Fruit fly (Drosophila melanogaster) whole organism, wandering third instar larva: ENCODE data around the gene SdicA.

Experiments
- Abd-B ChIP-seq: fragments of >200 bp; optimal IDR thresholded peaks from 2 replicates; lab custom pipeline; 2017; ENCODE audit warnings: missing biosample characterization, missing genetic modification characterization
- CG32264 ChIP-seq: fragments of 200-800 bp; sonication (Bioruptor generic); optimal IDR thresholded peaks from 2 replicates; lab custom pipeline; 2016; ENCODE audit warnings: missing biosample characterization, missing genetic modification characterization
- CrebA ChIP-seq: fragments of 200-800 bp; sonication (Bioruptor generic); optimal IDR thresholded peaks from 2 replicates; lab custom pipeline; 2016; ENCODE audit warnings: missing biosample characterization, mild to moderate bottlenecking, missing genetic modification characterization, borderline replicate concordance
- Dfd ChIP-seq: fragments of >200 bp; optimal IDR thresholded peaks from 2 replicates; lab custom pipeline; 2017; ENCODE audit warnings: missing biosample characterization, missing genetic modification characterization
- Dif ChIP-seq: fragments of 200-275, 200-300 bp; sonication (Bioruptor generic); optimal IDR thresholded peaks from 2 replicates; lab custom pipeline; 2018; ENCODE audit warnings: missing biosample characterization, missing genetic modification characterization; ENCODE audit not compliant: partially characterized antibody
- GATAd ChIP-seq: sonication (Bioruptor generic); optimal IDR thresholded peaks from 2 replicates; lab custom pipeline; 2016; ENCODE audit warnings: missing biosample characterization, missing genetic modification characterization
- HLH106 ChIP-seq: fragments of 200-800 bp; optimal IDR thresholded peaks from 3 replicates; lab custom pipeline; 2019; ENCODE audit warnings: missing biosample characterization, mild to moderate bottlenecking, missing genetic modification characterization, moderate library complexity
- Hnf4 ChIP-seq: fragments of 200-800 bp; sonication (Bioruptor generic); optimal IDR thresholded peaks from 2 replicates; lab custom pipeline; 2016; ENCODE audit warnings: missing biosample characterization, mild to moderate bottlenecking, missing genetic modification characterization
- Hr78 ChIP-seq: fragments of >200 bp; optimal IDR thresholded peaks from 2 replicates; lab custom pipeline; 2017; ENCODE audit warnings: missing biosample characterization, missing genetic modification characterization
- Hr83 ChIP-seq: fragments of 200-300 bp; sonication (Bioruptor generic); optimal IDR thresholded peaks from 2 replicates; lab custom pipeline; 2016; ENCODE audit warnings: missing biosample characterization, mild to moderate bottlenecking, missing genetic modification characterization, moderate library complexity; ENCODE audit not compliant: poor library complexity, severe bottlenecking
- Jra ChIP-seq: sonication (Bioruptor generic); optimal IDR thresholded peaks from 2 replicates; lab custom pipeline; 2016; ENCODE audit warnings: missing biosample characterization, missing genetic modification characterization
- Mio ChIP-seq: sonication (Bioruptor generic); optimal IDR thresholded peaks from 2 replicates; lab custom pipeline; 2016; ENCODE audit warnings: missing biosample characterization, missing genetic modification characterization
- Myc ChIP-seq: fragments of >200 bp; optimal IDR thresholded peaks from 2 replicates; lab custom pipeline; 2017
- N ChIP-seq: fragments of >200 bp; optimal IDR thresholded peaks from 2 replicates; lab custom pipeline; 2018; ENCODE audit warnings: missing biosample characterization, missing external identifiers, missing genetic modification characterization
- OdsH ChIP-seq: fragments of 200-800 bp; sonication (Bioruptor generic); optimal IDR thresholded peaks from 2 replicates; lab custom pipeline; 2016; ENCODE audit warnings: missing biosample characterization, mild to moderate bottlenecking, missing genetic modification characterization
- Rel ChIP-seq, 2 experiments: fragments of 200-800 bp; sonication (Bioruptor generic) in 1 of 2; optimal IDR thresholded peaks; 2 replicates in 1 of 2; 3 replicates in 1 of 2; lab custom pipeline; 2016 to 2019; ENCODE audit warnings: mild to moderate bottlenecking in 2 of 2, missing biosample characterization in 2 of 2, missing genetic modification characterization in 2 of 2, moderate library complexity in 1 of 2
- Sp1 ChIP-seq: fragments of 200-800 bp; sonication (Bioruptor generic); optimal IDR thresholded peaks from 3 replicates; lab custom pipeline; 2019; ENCODE audit warnings: missing biosample characterization, mild to moderate bottlenecking, missing genetic modification characterization, moderate library complexity
- Vsx2 ChIP-seq: fragments of 200-300, 225-300 bp; sonication (Bioruptor generic); optimal IDR thresholded peaks from 2 replicates; lab custom pipeline; 2018; ENCODE audit warnings: missing biosample characterization, missing genetic modification characterization; ENCODE audit not compliant: partially characterized antibody
- brk ChIP-seq: fragments of 200-800 bp; sonication (Bioruptor generic); optimal IDR thresholded peaks from 2 replicates; lab custom pipeline; 2016; ENCODE audit warnings: missing biosample characterization, mild to moderate bottlenecking, missing genetic modification characterization
- dl ChIP-seq, 2 experiments: fragments of 175-275, 200-275 bp in 1 of 2; fragments of 200-275 bp in 1 of 2; sonication (Bioruptor generic); optimal IDR thresholded peaks; lab custom pipeline; 2018; ENCODE audit warnings: mild to moderate bottlenecking in 2 of 2, missing biosample characterization in 2 of 2, missing genetic modification characterization in 2 of 2, moderate library complexity in 2 of 2; ENCODE audit not compliant: partially characterized antibody in 2 of 2, insufficient read depth in 1 of 2
- dmrt93B ChIP-seq: fragments of 200-800 bp; sonication (Bioruptor generic); optimal IDR thresholded peaks from 2 replicates; lab custom pipeline; 2018; ENCODE audit warnings: missing biosample characterization, mild to moderate bottlenecking, missing genetic modification characterization
- foxo ChIP-seq, 2 experiments: fragments of 200-800 bp; sonication (Bioruptor generic); optimal IDR thresholded peaks; 2 replicates in 1 of 2; 3 replicates in 1 of 2; lab custom pipeline; 2016 to 2017; ENCODE audit warnings: missing biosample characterization in 2 of 2, missing genetic modification characterization in 2 of 2
- fru ChIP-seq: fragments of 200-800 bp; sonication (Bioruptor generic); optimal IDR thresholded peaks from 3 replicates; lab custom pipeline; 2016; ENCODE audit warnings: missing biosample characterization, mild to moderate bottlenecking, missing genetic modification characterization
- h ChIP-seq: fragments of 200-800 bp; sonication (Bioruptor generic); optimal IDR thresholded peaks from 3 replicates; lab custom pipeline; 2016; ENCODE audit warnings: missing biosample characterization, mild to moderate bottlenecking, missing genetic modification characterization
- jim ChIP-seq: fragments of 175-275, 200-325 bp; sonication (Bioruptor generic); optimal IDR thresholded peaks from 2 replicates; lab custom pipeline; 2016; ENCODE audit warnings: missing biosample characterization, mild to moderate bottlenecking, missing genetic modification characterization
- lola ChIP-seq: fragments of >200 bp; optimal IDR thresholded peaks from 2 replicates; lab custom pipeline; 2017; ENCODE audit warnings: missing biosample characterization, missing genetic modification characterization
- pan ChIP-seq: fragments of >200 bp; optimal IDR thresholded peaks from 2 replicates; lab custom pipeline; 2017
- psq ChIP-seq: fragments of 200-800 bp; sonication (Bioruptor generic); optimal IDR thresholded peaks from 3 replicates; lab custom pipeline; 2017; ENCODE audit warnings: missing biosample characterization, mild to moderate bottlenecking, missing genetic modification characterization, moderate library complexity
- tai ChIP-seq: sonication (Bioruptor generic); optimal IDR thresholded peaks from 2 replicates; lab custom pipeline; 2016; ENCODE audit warnings: missing biosample characterization, missing genetic modification characterization
- usp ChIP-seq: fragments of >200 bp; optimal IDR thresholded peaks from 2 replicates; lab custom pipeline; 2017; ENCODE audit warnings: missing biosample characterization, missing genetic modification characterization
- woc ChIP-seq: sonication (Bioruptor generic); optimal IDR thresholded peaks from 2 replicates; lab custom pipeline; 2016; ENCODE audit warnings: missing biosample characterization, mild to moderate bottlenecking, missing genetic modification characterization

SdicA gene

dm6 chrX:20159679-20160140 lies 42.0 kb downstream of the SdicA start, which contains the start of gene Rab35 (continued):
- TF ChIP-seq usp (GFP tag; lab: Kevin White, UChicago) (no peak), lola (GFP tag; lab: Kevin White, UChicago) (no peak), HLH106 (tag; lab: Kevin White, UChicago) (no peak), dmrt93B (GFP tag; lab: Kevin White, UChicago) (no peak), brk (GFP tag; lab: Kevin White, UChicago) (no peak), pan (lab: Kevin White, UChicago) (no peak), CrebA (GFP tag; lab: Kevin White, UChicago) (no peak), Jra (GFP tag; lab: Kevin White, UChicago) (peak; percentile 40)

dm6 chrX:20158943-20159385 lies 42.8 kb downstream of the SdicA start:
- TF ChIP-seq Vsx2 (GFP tag; lab: Kevin White, UChicago) (no peak), CG32264 (GFP tag; lab: Kevin White, UChicago) (no peak), fru (GFP tag; lab: Kevin White, UChicago) (no peak), Dif (GFP tag; lab: Kevin White, UChicago) (peak; percentile 77), Abd-B (GFP tag; lab: Kevin White, UChicago) (no peak), Hr83 (GFP tag; lab: Kevin White, UChicago) (peak; percentile 62), dl (GFP tag; optimal IDR thresholded peaks at IDR 0.05; lab: Kevin White, UChicago; ENCODE audit: insufficient read depth in 1 of 2, partially characterized antibody in 2 of 2) (peak in 1 of 2 experiments; percentile 86), jim (GFP tag; lab: Kevin White, UChicago) (peak; percentile 89), Sp1 (GFP tag; lab: Kevin White, UChicago) (peak; percentile 11), Hnf4 (GFP tag; lab: Kevin White, UChicago) (no peak), psq (GFP tag; lab: Kevin White, UChicago) (no peak), h (GFP tag; lab: Kevin White, UChicago) (peak; percentile 50), pan (lab: Kevin White, UChicago) (no peak)

dm6 chrX:20158491-20158890 lies 43.2 kb downstream of the SdicA start:
- no peak for TF ChIP-seq Rel (GFP tag; optimal IDR thresholded peaks at IDR 0.05; lab: Kevin White, UChicago)
- TF ChIP-seq Rel (tag; optimal IDR thresholded peaks at IDR 0.05; lab: Kevin White, UChicago) = no peak
- no peak for TF ChIP-seq Dfd (GFP tag; lab: Kevin White, UChicago)
- TF ChIP-seq pan (lab: Kevin White, UChicago) = no peak
- no peak for TF ChIP-seq Hnf4 (GFP tag; lab: Kevin White, UChicago)
- TF ChIP-seq dmrt93B (GFP tag; lab: Kevin White, UChicago) = no peak
- TF ChIP-seq jim (GFP tag; lab: Kevin White, UChicago) = no peak
- no peak for TF ChIP-seq Mio (GFP tag; lab: Kevin White, UChicago)
- no peak for TF ChIP-seq woc (GFP tag; lab: Kevin White, UChicago)
- no peak for TF ChIP-seq OdsH (GFP tag; lab: Kevin White, UChicago)
- TF ChIP-seq GATAd (GFP tag; lab: Kevin White, UChicago) = no peak
- no peak for TF ChIP-seq tai (GFP tag; lab: Kevin White, UChicago)
- TF ChIP-seq Hr78 = no peak
- TF ChIP-seq Jra (GFP tag; lab: Kevin White, UChicago) = no peak
- TF ChIP-seq Hr83 (GFP tag; lab: Kevin White, UChicago) = no peak
- TF ChIP-seq brk (GFP tag; lab: Kevin White, UChicago) = no peak
- no peak for TF ChIP-seq HLH106 (tag; lab: Kevin White, UChicago)
- TF ChIP-seq foxo (GFP tag; optimal IDR thresholded peaks at IDR 0.05; lab: Kevin White, UChicago) = no peak
- no peak for TF ChIP-seq Myc (lab: Kevin White, UChicago)
- TF ChIP-seq Dif (GFP tag; lab: Kevin White, UChicago) = no peak

DNA sequence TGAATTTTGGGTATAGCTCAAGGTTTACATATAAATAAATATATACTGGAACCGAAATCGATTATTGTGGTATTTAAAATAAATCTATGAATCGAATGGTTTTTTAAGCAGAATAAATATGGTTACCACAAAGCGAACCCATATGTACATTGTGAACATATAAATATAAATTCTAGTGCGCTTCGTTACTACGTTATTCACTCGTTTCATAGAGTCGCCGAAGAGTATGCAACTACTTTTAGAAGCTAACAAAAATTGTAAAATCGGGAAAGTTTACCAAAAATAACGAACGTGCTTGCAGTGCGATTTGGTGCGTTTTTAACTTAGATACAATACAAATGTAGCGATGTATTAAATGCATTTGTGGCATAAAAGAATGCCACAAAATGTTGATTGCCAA lies 45.8 kb downstream of the SdicA start:
- TF ChIP-seq Jra (GFP tag; lab: Kevin White, UChicago) = no peak
- no peak for TF ChIP-seq N (GFP tag; lab: Kevin White, UChicago)
